Worm (Caenorhabditis elegans) whole organism, L2 larva: ENCODE data around the gene glb-13.

Experiments used
- F13H6.1 ChIP-seq: sonication (generic microtip); optimal IDR thresholded peaks from 2 replicates; lab custom pipeline; 2016; ENCODE audit warnings: missing genetic modification characterization, missing compliant biosample characterization
- aly-2 ChIP-seq: fragments of 150-350 bp; optimal IDR thresholded peaks from 2 replicates; lab custom pipeline; 2014; ENCODE audit warnings: missing biosample characterization, missing genetic modification characterization
- ama-1 ChIP-seq: fragments of 150-350 bp; optimal IDR thresholded peaks from 2 replicates; lab custom pipeline; 2018; ENCODE audit warnings: inconsistent platforms
- ceh-16 ChIP-seq: fragments of 150-350 bp; optimal IDR thresholded peaks from 2 replicates; lab custom pipeline; 2014; ENCODE audit warnings: missing biosample characterization, missing genetic modification characterization
- elt-1 ChIP-seq: fragments of 150-350 bp; optimal IDR thresholded peaks from 2 replicates; lab custom pipeline; 2014; ENCODE audit warnings: missing biosample characterization, missing genetic modification characterization
- elt-3 ChIP-seq: sonication (generic microtip); optimal IDR thresholded peaks from 2 replicates; lab custom pipeline; 2017; ENCODE audit warnings: missing biosample characterization, missing genetic modification characterization
- fos-1 ChIP-seq: fragments of 150-350 bp; optimal IDR thresholded peaks from 2 replicates; lab custom pipeline; 2014; ENCODE audit warnings: missing biosample characterization, missing genetic modification characterization
- lin-39 ChIP-seq: fragments of 150-350 bp; optimal IDR thresholded peaks from 2 replicates; lab custom pipeline; 2014; ENCODE audit warnings: missing biosample characterization, missing genetic modification reagents, missing genetic modification characterization
- mdl-1 ChIP-seq, 2 experiments: fragments of 150-350 bp in 1 of 2; sonication (generic microtip) in 1 of 2; optimal IDR thresholded peaks; 2 replicates each; lab custom pipeline; 2017; ENCODE audit warnings: missing biosample characterization in 2 of 2, missing genetic modification characterization in 2 of 2
- nhr-10 ChIP-seq: sonication (generic microtip); optimal IDR thresholded peaks from 2 replicates; lab custom pipeline; 2017; ENCODE audit warnings: missing biosample characterization, missing genetic modification characterization
- nhr-12 ChIP-seq: fragments of 150-350 bp; optimal IDR thresholded peaks from 2 replicates; lab custom pipeline; 2014; ENCODE audit warnings: missing biosample characterization, missing genetic modification characterization
- nhr-23 ChIP-seq: fragments of 150-350 bp; optimal IDR thresholded peaks from 2 replicates; lab custom pipeline; 2014; ENCODE audit warnings: missing biosample characterization, missing genetic modification reagents, missing genetic modification characterization
- nhr-237 ChIP-seq: fragments of 150-350 bp; optimal IDR thresholded peaks from 2 replicates; lab custom pipeline; 2014; ENCODE audit warnings: missing biosample characterization, missing genetic modification characterization
- ztf-4 ChIP-seq: fragments of 150-350 bp; optimal IDR thresholded peaks from 2 replicates; lab custom pipeline; 2014; ENCODE audit warnings: missing biosample characterization, missing genetic modification characterization

ce11 chrX:12378293-12378692, at the start of gene glb-13:
- TF ChIP-seq fos-1 (tag; lab: Kevin White, UChicago) (no peak), aly-2 (tag; lab: Kevin White, UChicago) (no peak), lin-39 (tag; lab: Kevin White, UChicago) (no peak), ama-1 (lab: Kevin White, UChicago) (no peak), ceh-16 (tag; lab: Kevin White, UChicago) (no peak), elt-3 (tag; lab: Kevin White, UChicago) (no peak), nhr-12 (tag; lab: Kevin White, UChicago) (no peak), elt-1 (tag; lab: Kevin White, UChicago) (no peak), ztf-4 (no peak), F13H6.1 (tag; lab: Kevin White, UChicago) (no peak), nhr-237 (tag; lab: Kevin White, UChicago) (no peak), mdl-1 (tag; optimal IDR thresholded peaks at IDR 0.05; lab: Kevin White, UChicago) (no peak), nhr-23 (tag; lab: Kevin White, UChicago) (no peak), nhr-10 (tag; lab: Kevin White, UChicago) (no peak)
